Worm (Caenorhabditis elegans): ENCODE data around the gene ZK899.2.
"Not testable (repeated sequence)": the region's sequence is repeated elsewhere in the genome, so short reads cannot be mapped to it uniquely, and the experiment has no call there.

ZK899.2 gene

ce11 chrX:9465722-9466132 lies 13.9 kb upstream of the ZK899.2 start (continued):
- TF ChIP-seq aly-2 (tag; optimal IDR thresholded peaks at IDR 0.05) (peak; percentile 35), gei-8 (GFP tag; optimal IDR thresholded peaks at IDR 0.05) (peak; percentile 78), mxl-2 (GFP tag; conservative IDR thresholded peaks at IDR 0.05) (peak; percentile 88), ceh-20 (GFP tag; IDR thresholded peaks at IDR 0.05) (peak; percentile 98)

- TF ChIP-seq ceh-82 (tag; optimal IDR thresholded peaks at IDR 0.05); madf-5 (GFP tag; IDR thresholded peaks at IDR 0.05); egl-27 (tag; optimal IDR thresholded peaks at IDR 0.05): not testable (repeated sequence)
Observed at ce11 chrX:9463045-9463444, 11.3 kb upstream of the ZK899.2 start, which contains the start of gene ZK899.6. TSS of gene ZK899.6 (plus strand) at chrX:9463345.

- TF ChIP-seq nhr-111 (GFP tag; optimal IDR thresholded peaks at IDR 0.05); ztf-11 (tag; optimal IDR thresholded peaks at IDR 0.05); spr-3 (GFP tag; optimal IDR thresholded peaks at IDR 0.05): not testable (repeated sequence)
Observed at ce11 chrX:9460834-9461233, 9.0 kb upstream of the ZK899.2 start, which contains the start of gene ZK899.5. TSS of gene ZK899.5 (minus strand) at chrX:9460934.

- TF ChIP-seq set-16 (GFP tag; IDR thresholded peaks at IDR 0.05) (no peak), nhr-111 (GFP tag; optimal IDR thresholded peaks at IDR 0.05) (no peak), dmd-9 (GFP tag; IDR thresholded peaks at IDR 0.05) (no peak)
Observed at ce11 chrX:9458142-9458541, 6.3 kb upstream of the ZK899.2 start, which contains the start of gene tba-8. TSS of gene tba-8 (minus strand) at chrX:9458348.

- TF ChIP-seq ZK546.5 (tag; optimal IDR thresholded peaks at IDR 0.05) (no peak), skn-1 (tag; optimal IDR thresholded peaks at IDR 0.05) (no peak), daf-19 (GFP tag; conservative IDR thresholded peaks at IDR 0.05) (no peak), aha-1 (tag) (no peak), unc-39 (tag; optimal IDR thresholded peaks at IDR 0.05) (no peak), ces-1 (GFP tag; optimal IDR thresholded peaks at IDR 0.05) (no peak), ZK337.2 (GFP tag; IDR thresholded peaks at IDR 0.05) (no peak), nhr-111 (GFP tag; optimal IDR thresholded peaks at IDR 0.05) (no peak), F37D6.2 (tag; optimal IDR thresholded peaks at IDR 0.05) (no peak), daf-16 (GFP tag; optimal IDR thresholded peaks at IDR 0.05) (no peak), daf-16 (tag; optimal IDR thresholded peaks at IDR 0.05) (no peak), gei-8 (GFP tag; optimal IDR thresholded peaks at IDR 0.05) (no peak), Y105C5A.15 (GFP tag; IDR thresholded peaks at IDR 0.05) (no peak), nhr-10 (tag; optimal IDR thresholded peaks at IDR 0.05) (no peak), lin-38 (GFP tag; IDR thresholded peaks at IDR 0.05) (no peak), F49E8.2 (tag; optimal IDR thresholded peaks at IDR 0.05; ENCODE audit: borderline replicate concordance) (no peak), egl-43 (GFP tag; IDR thresholded peaks at IDR 0.05) (no peak), mep-1 (tag; optimal IDR thresholded peaks at IDR 0.05) (no peak), Y5F2A.4 (GFP tag; optimal IDR thresholded peaks at IDR 0.05) (no peak), nhr-41 (GFP tag; IDR thresholded peaks at IDR 0.05) (no peak), nhr-102 (tag; optimal IDR thresholded peaks at IDR 0.05) (no peak)
Observed at ce11 chrX:9456579-9456978, 4.8 kb upstream of the ZK899.2 start.

- TF ChIP-seq nhr-28 (tag; optimal IDR thresholded peaks at IDR 0.05) (peak; percentile 9), mdt-29 (GFP tag; IDR thresholded peaks at IDR 0.05) (no peak), pqm-1 (tag; optimal IDR thresholded peaks at IDR 0.05) (peak; percentile 50), daf-16 (GFP tag; optimal IDR thresholded peaks at IDR 0.05) (no peak), daf-16 (tag; optimal IDR thresholded peaks at IDR 0.05) (no peak), T20F7.1 (GFP tag; optimal IDR thresholded peaks at IDR 0.05) (no peak), mep-1 (tag; optimal IDR thresholded peaks at IDR 0.05) (no peak), nhr-6 (tag; optimal IDR thresholded peaks at IDR 0.05) (no peak), F49E8.2 (tag; optimal IDR thresholded peaks at IDR 0.05; ENCODE audit: borderline replicate concordance) (no peak), hmg-1.1 (GFP tag; IDR thresholded peaks at IDR 0.05) (no peak), R02D3.7 (tag; optimal IDR thresholded peaks at IDR 0.05) (no peak), fos-1 (tag; optimal IDR thresholded peaks at IDR 0.05) (no peak), dpl-1 (GFP tag; optimal IDR thresholded peaks at IDR 0.05) (no peak), nhr-10 (tag; optimal IDR thresholded peaks at IDR 0.05) (no peak), dmd-6 (GFP tag; IDR thresholded peaks at IDR 0.05) (peak; percentile 22; the same call in 1 of the 2 replicates), unc-62 (GFP tag; optimal IDR thresholded peaks at IDR 0.05 in 1 of 2) (peak in 1 of 2 experiments; percentile 2), unc-62 (tag; optimal IDR thresholded peaks at IDR 0.05) (no peak)
Observed at ce11 chrX:9452483-9453198, 847 bp upstream of the ZK899.2 start, which contains the start of gene ZK899.3. TSS of gene ZK899.3 (plus strand) at chrX:9453148.

Measured in whole organism, L4 larva.